Worm (Caenorhabditis elegans) whole organism, L1 larva: ENCODE data around the gene T12G3.11.

Experiments used
- C04F5.9 ChIP-seq: sonication (generic microtip); optimal IDR thresholded peaks from 2 replicates; lab custom pipeline; 2016; ENCODE audit warnings: missing genetic modification characterization, missing compliant biosample characterization
- C16A3.4 ChIP-seq: fragments of 150-350 bp; optimal IDR thresholded peaks from 2 replicates; lab custom pipeline; 2014; ENCODE audit warnings: missing biosample characterization, missing genetic modification characterization
- C34B4.2 ChIP-seq: sonication (generic microtip); optimal IDR thresholded peaks from 2 replicates; lab custom pipeline; 2017; ENCODE audit warnings: mild to moderate bottlenecking, missing genetic modification characterization, missing compliant biosample characterization
- Y116A8C.19 ChIP-seq: sonication (generic microtip); optimal IDR thresholded peaks from 2 replicates; lab custom pipeline; 2016; ENCODE audit warnings: missing compliant biosample characterization, missing genetic modification characterization, borderline replicate concordance
- aly-2 ChIP-seq: fragments of 150-350 bp; optimal IDR thresholded peaks from 2 replicates; lab custom pipeline; 2014; ENCODE audit warnings: missing biosample characterization, missing genetic modification characterization
- blmp-1 ChIP-seq: fragments of 150-350 bp; optimal IDR thresholded peaks from 2 replicates; lab custom pipeline; 2014; ENCODE audit warnings: missing biosample characterization, missing genetic modification characterization
- dpl-1 ChIP-seq, 3 experiments: fragments of 150-350 bp in 2 of 3; sonication (generic microtip) in 1 of 3; optimal IDR thresholded peaks; 2 replicates each; lab custom pipeline; 2014 to 2017; ENCODE audit warnings: missing biosample characterization in 3 of 3, missing genetic modification characterization in 3 of 3, missing genetic modification reagents in 3 of 3
- dsc-1 ChIP-seq: sonication (generic microtip); optimal IDR thresholded peaks from 2 replicates; lab custom pipeline; 2016; ENCODE audit warnings: mild to moderate bottlenecking, missing genetic modification characterization, missing compliant biosample characterization
- efl-1 ChIP-seq, 4 experiments: fragments of 150-350 bp; optimal IDR thresholded peaks in 3 of 4; peaks in 1 of 4; 1 replicate in 1 of 4; 2 replicates in 3 of 4; lab custom pipeline; 2014; ENCODE audit warnings: missing biosample characterization in 2 of 4, missing genetic modification characterization in 2 of 4, missing genetic modification reagents in 2 of 4
- egl-13 ChIP-seq: sonication (generic microtip); optimal IDR thresholded peaks from 2 replicates; lab custom pipeline; 2016; ENCODE audit warnings: missing genotype, missing genetic modification reagents, missing genetic modification characterization, missing compliant biosample characterization
- elt-2 ChIP-seq: sonication (generic microtip); optimal IDR thresholded peaks from 2 replicates; lab custom pipeline; 2016; ENCODE audit warnings: missing genetic modification characterization, mild to moderate bottlenecking, inconsistent platforms, missing compliant biosample characterization, missing genetic modification reagents
- fkh-10 ChIP-seq: sonication (generic microtip); optimal IDR thresholded peaks from 2 replicates; lab custom pipeline; 2017; ENCODE audit warnings: missing biosample characterization, missing genetic modification reagents, missing genetic modification characterization
- fkh-8 ChIP-seq: sonication (generic microtip); optimal IDR thresholded peaks from 2 replicates; lab custom pipeline; 2016; ENCODE audit warnings: mild to moderate bottlenecking, missing genetic modification characterization, missing compliant biosample characterization
- fos-1 ChIP-seq: fragments of 150-350 bp; optimal IDR thresholded peaks from 2 replicates; lab custom pipeline; 2014; ENCODE audit warnings: missing biosample characterization, missing genetic modification characterization
- grh-1 ChIP-seq: fragments of 200-800 bp; sonication (Bioruptor generic); IDR thresholded peaks from 2 replicates; pipeline ENCODE4 v1.3.6; 2022; ENCODE audit warnings: missing genetic modification reagents, missing genetic modification characterization, missing compliant biosample characterization
- hlh-17 ChIP-seq: fragments of 200-800 bp; sonication (Bioruptor generic); optimal IDR thresholded peaks from 2 replicates; lab custom pipeline; 2018; ENCODE audit warnings: missing genetic modification characterization, mild to moderate bottlenecking, missing compliant biosample characterization, moderate library complexity, borderline replicate concordance
- irx-1 ChIP-seq: sonication (generic microtip); optimal IDR thresholded peaks from 2 replicates; lab custom pipeline; 2016; ENCODE audit warnings: missing genetic modification characterization, missing compliant biosample characterization
- lin-14 ChIP-seq: fragments of 200-800 bp; sonication (Bioruptor generic); optimal IDR thresholded peaks from 2 replicates; lab custom pipeline; 2018; ENCODE audit warnings: mild to moderate bottlenecking, missing genetic modification characterization, moderate library complexity, missing compliant biosample characterization
- lin-35 ChIP-seq, 2 experiments: fragments of 150-350 bp; optimal IDR thresholded peaks; 2 replicates each; lab custom pipeline; 2014; ENCODE audit warnings: missing biosample characterization in 2 of 2, missing genetic modification characterization in 2 of 2, missing genetic modification reagents in 2 of 2
- lir-3 ChIP-seq: sonication (generic microtip); optimal IDR thresholded peaks from 2 replicates; lab custom pipeline; 2016; ENCODE audit warnings: mild to moderate bottlenecking, missing genetic modification characterization, moderate library complexity, missing compliant biosample characterization; ENCODE audit not compliant: poor library complexity
- lsy-2 ChIP-seq, 2 experiments: fragments of 150-350 bp; optimal IDR thresholded peaks; 2 replicates each; lab custom pipeline; 2014; ENCODE audit warnings: missing biosample characterization in 2 of 2, missing genetic modification characterization in 2 of 2
- nhr-19 ChIP-seq: fragments of 200-800 bp; sonication (Bioruptor generic); conservative IDR thresholded peaks from 2 replicates; pipeline ENCODE4 v1.3.6; 2022; ENCODE audit warnings: missing genetic modification characterization, missing compliant biosample characterization
- nhr-237 ChIP-seq: fragments of 150-350 bp; optimal IDR thresholded peaks from 2 replicates; lab custom pipeline; 2014; ENCODE audit warnings: missing biosample characterization, missing genetic modification characterization
- nhr-28 ChIP-seq: fragments of 150-350 bp; optimal IDR thresholded peaks from 2 replicates; lab custom pipeline; 2014; ENCODE audit warnings: missing biosample characterization, missing genetic modification characterization
- nhr-47 ChIP-seq: sonication (generic microtip); optimal IDR thresholded peaks from 2 replicates; lab custom pipeline; 2016; ENCODE audit warnings: mild to moderate bottlenecking, missing genetic modification characterization, moderate library complexity, missing compliant biosample characterization
- nhr-71 ChIP-seq: sonication (generic microtip); optimal IDR thresholded peaks from 2 replicates; lab custom pipeline; 2016; ENCODE audit warnings: mild to moderate bottlenecking, missing genetic modification characterization, moderate library complexity, missing compliant biosample characterization
- nhr-77 ChIP-seq: fragments of 150-350 bp; optimal IDR thresholded peaks from 2 replicates; lab custom pipeline; 2014; ENCODE audit warnings: missing biosample characterization, missing genetic modification characterization
- nhr-85 ChIP-seq: sonication (generic microtip); peaks from one replicate; lab custom pipeline; 2016; ENCODE audit warnings: missing genetic modification characterization, inconsistent platforms, missing compliant biosample characterization
- nhr-90 ChIP-seq: sonication (generic microtip); optimal IDR thresholded peaks from 2 replicates; lab custom pipeline; 2016; ENCODE audit warnings: mild to moderate bottlenecking, missing genetic modification characterization, missing compliant biosample characterization; ENCODE audit not compliant: poor library complexity
- pag-3 ChIP-seq: sonication (generic microtip); optimal IDR thresholded peaks from 2 replicates; lab custom pipeline; 2017; ENCODE audit warnings: missing genetic modification characterization, mild to moderate bottlenecking, missing compliant biosample characterization, antibody characterized with exemption, borderline replicate concordance; ENCODE audit not compliant: insufficient read depth
- snu-23 ChIP-seq: sonication (generic microtip); optimal IDR thresholded peaks from 2 replicates; lab custom pipeline; 2016; ENCODE audit warnings: missing genetic modification characterization, missing compliant biosample characterization
- sox-4 ChIP-seq: sonication (generic microtip); optimal IDR thresholded peaks from 2 replicates; lab custom pipeline; 2016; ENCODE audit warnings: missing genetic modification characterization, missing compliant biosample characterization
- sptf-1 ChIP-seq: fragments of 150-350 bp; optimal IDR thresholded peaks from 2 replicates; lab custom pipeline; 2014; ENCODE audit warnings: missing biosample characterization, missing genetic modification characterization
- tbx-2 ChIP-seq: sonication (generic microtip); optimal IDR thresholded peaks from 2 replicates; lab custom pipeline; 2016; ENCODE audit warnings: missing genetic modification characterization, missing compliant biosample characterization
- tlp-1 ChIP-seq: fragments of 150-350 bp; optimal IDR thresholded peaks from 2 replicates; lab custom pipeline; 2014; ENCODE audit warnings: missing biosample characterization, missing genetic modification characterization
- unc-130 ChIP-seq: fragments of 150-350 bp; optimal IDR thresholded peaks from 2 replicates; lab custom pipeline; 2017; ENCODE audit warnings: missing biosample characterization, missing genetic modification characterization, inconsistent platforms
- unc-98 ChIP-seq: fragments of 200-800 bp; sonication (Bioruptor generic); IDR thresholded peaks from 2 replicates; pipeline ENCODE4 v1.3.6; 2022; ENCODE audit warnings: missing genetic modification characterization, missing compliant biosample characterization
- vab-15 ChIP-seq: sonication (generic microtip); optimal IDR thresholded peaks from 2 replicates; lab custom pipeline; 2017; ENCODE audit warnings: missing genotype, mild to moderate bottlenecking, missing genetic modification characterization, missing compliant biosample characterization
- zag-1 ChIP-seq: fragments of 150-350 bp; optimal IDR thresholded peaks from 2 replicates; lab custom pipeline; 2014; ENCODE audit warnings: missing biosample characterization, missing genetic modification characterization
- ztf-11 ChIP-seq, 2 experiments: sonication (generic microtip); optimal IDR thresholded peaks; 2 replicates each; lab custom pipeline; 2016 to 2017; ENCODE audit warnings: missing genetic modification characterization in 2 of 2, missing biosample characterization in 1 of 2, missing compliant biosample characterization in 1 of 2
- ztf-4 ChIP-seq: fragments of 150-350 bp; optimal IDR thresholded peaks from 2 replicates; lab custom pipeline; 2014; ENCODE audit warnings: missing biosample characterization, missing genetic modification characterization

The T12G3.11 gene

DNA sequence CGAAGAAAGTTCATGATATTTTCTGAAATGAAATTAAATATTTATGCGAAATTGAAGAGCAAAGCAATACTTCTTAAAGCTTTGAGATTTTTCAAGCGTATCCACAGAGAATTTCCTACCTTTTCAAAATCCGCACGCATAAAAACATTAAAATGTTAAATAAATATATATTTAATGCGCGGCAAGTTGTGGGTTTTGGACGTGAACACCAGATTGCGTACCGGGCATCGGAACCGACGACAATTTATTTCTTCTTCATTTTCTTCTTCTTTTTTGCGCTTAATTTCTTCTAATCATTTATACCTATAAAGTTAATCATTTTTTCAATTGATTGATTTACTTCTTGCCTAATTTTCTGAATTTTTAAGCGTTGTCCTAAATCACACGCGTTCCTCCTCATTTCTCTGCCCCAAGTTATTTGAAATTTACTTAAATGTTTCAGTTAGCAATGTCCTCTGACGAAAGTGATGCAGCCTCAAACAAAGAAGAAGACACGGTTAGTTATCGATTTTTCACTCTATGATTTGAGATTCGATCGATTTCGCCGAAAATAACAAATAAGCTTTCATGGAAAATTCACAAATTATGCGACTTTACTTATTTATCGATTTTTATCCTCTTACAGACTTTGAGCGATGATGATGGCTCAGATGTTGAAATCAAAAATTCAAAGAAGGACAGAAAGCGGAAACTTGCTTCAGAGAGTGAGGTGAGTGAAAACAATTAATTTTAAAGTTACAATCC is 21.6 kb upstream of the T12G3.11 start, which contains the start of the genes bre-5 and spt-5 (continued):
- no peak for TF ChIP-seq grh-1 (GFP tag; lab: Robert Waterston, UW)
- TF ChIP-seq ztf-4 (tag; lab: Kevin White, UChicago): no peak
- no peak for TF ChIP-seq blmp-1 (tag; lab: Kevin White, UChicago)
- peak; percentile 41 for TF ChIP-seq snu-23
- peak; percentile 48 for TF ChIP-seq nhr-71 (tag; lab: Kevin White, UChicago)
- no peak for TF ChIP-seq dsc-1
- TF ChIP-seq elt-2 (tag; lab: Kevin White, UChicago): no peak
- TF ChIP-seq irx-1 (tag; lab: Kevin White, UChicago): no peak
- no peak for TF ChIP-seq C16A3.4 (tag; lab: Kevin White, UChicago)
- no peak for TF ChIP-seq ztf-11 (tag; optimal IDR thresholded peaks at IDR 0.05; lab: Kevin White, UChicago)
- TF ChIP-seq nhr-19 (GFP tag; lab: Robert Waterston, UW): 0 out of 2 replicates have a peak, but pooled peaks have one; percentile 12
- TF ChIP-seq Y116A8C.19: no peak
- no peak for TF ChIP-seq zag-1 (tag; lab: Kevin White, UChicago)
- no peak for TF ChIP-seq vab-15 (tag; lab: Kevin White, UChicago)
- no peak for TF ChIP-seq nhr-28 (tag; lab: Kevin White, UChicago)
- no peak for TF ChIP-seq sox-4
- peak; percentile 29 to 38 for TF ChIP-seq lin-35 (GFP tag; optimal IDR thresholded peaks at IDR 0.05; lab: Kevin White, UChicago)
- TF ChIP-seq lir-3 (tag; lab: Kevin White, UChicago): no peak
- no peak for TF ChIP-seq sptf-1 (tag; lab: Kevin White, UChicago)
- no peak for TF ChIP-seq nhr-77 (tag; lab: Kevin White, UChicago)
- TF ChIP-seq hlh-17 (GFP tag; lab: Kevin White, UChicago): no peak
- TF ChIP-seq fkh-10 (GFP tag; lab: Kevin White, UChicago): no peak
- no peak for TF ChIP-seq unc-98 (GFP tag; lab: Robert Waterston, UW)
- no peak for TF ChIP-seq tbx-2 (tag; lab: Kevin White, UChicago)
- peak; percentile 52 for TF ChIP-seq nhr-47 (tag; lab: Kevin White, UChicago)
- TF ChIP-seq tlp-1 (tag; lab: Kevin White, UChicago): no peak
- no peak for TF ChIP-seq nhr-90 (tag; lab: Kevin White, UChicago)
- TF ChIP-seq unc-130 (tag; lab: Kevin White, UChicago): peak; percentile 61
- peak; percentile 45 for TF ChIP-seq nhr-85 (tag; lab: Kevin White, UChicago)
- no peak for TF ChIP-seq fkh-8 (tag; lab: Kevin White, UChicago)
- no peak for TF ChIP-seq aly-2 (tag; lab: Kevin White, UChicago)
- TF ChIP-seq C34B4.2 (tag; lab: Kevin White, UChicago): no peak
- TF ChIP-seq C04F5.9 (tag; lab: Kevin White, UChicago): no peak
- TF ChIP-seq lsy-2 (tag; optimal IDR thresholded peaks at IDR 0.05; lab: Kevin White, UChicago): peak; percentile 49 to 62
- TF ChIP-seq efl-1 (optimal IDR thresholded peaks at IDR 0.05; lab: Kevin White, UChicago): peak; percentile 24 to 47
- peak; percentile 50 to 72 for TF ChIP-seq efl-1 (GFP tag; optimal IDR thresholded peaks at IDR 0.05 in 1 of 2; lab: Kevin White, UChicago)
- TF ChIP-seq lin-14: no peak
- no peak for TF ChIP-seq nhr-237 (tag; lab: Kevin White, UChicago)
- TF ChIP-seq fos-1: no peak
- no peak for TF ChIP-seq egl-13 (tag; lab: Kevin White, UChicago)
- peak; percentile 5 to 40 (median 35) for TF ChIP-seq dpl-1 (GFP tag; optimal IDR thresholded peaks at IDR 0.05; lab: Kevin White, UChicago)
- TF ChIP-seq pag-3 (tag; lab: Kevin White, UChicago): no peak
- TF ChIP-seq, all 84 proteins: peak for 16
